Worm (Caenorhabditis elegans) whole organism, late embryonic: ENCODE results near the gene M03A1.8.
A peak's percentile ranks its signal among the peaks of the same experiment; 100 is the strongest.

Source experiments
- C08G9.2 ChIP-seq: sonication (generic microtip); optimal IDR thresholded peaks from 2 replicates; lab custom pipeline; 2016; ENCODE audit warnings: mild to moderate bottlenecking, missing genetic modification characterization, moderate library complexity, missing compliant biosample characterization
- K09A11.1 ChIP-seq: sonication (generic microtip); optimal IDR thresholded peaks from 2 replicates; lab custom pipeline; 2017; ENCODE audit warnings: antibody characterized with exemption, mild to moderate bottlenecking, missing genetic modification characterization, missing compliant biosample characterization; ENCODE audit not compliant: insufficient read depth
- T23F11.4 ChIP-seq: fragments of 200-800 bp; sonication (Bioruptor generic); optimal IDR thresholded peaks from 2 replicates; lab custom pipeline; 2018; ENCODE audit warnings: mild to moderate bottlenecking, missing genetic modification characterization, missing compliant biosample characterization
- Y22D7AL.16 ChIP-seq: sonication (generic microtip); optimal IDR thresholded peaks from 2 replicates; lab custom pipeline; 2016; ENCODE audit warnings: missing genetic modification characterization, missing compliant biosample characterization
- ahr-1 ChIP-seq: sonication (generic microtip); optimal IDR thresholded peaks from 2 replicates; lab custom pipeline; 2016; ENCODE audit warnings: missing genetic modification characterization, missing compliant biosample characterization
- ama-1 ChIP-seq: fragments of 150-350 bp; optimal IDR thresholded peaks from 2 replicates; lab custom pipeline; 2014
- ceh-14 ChIP-seq: sonication (generic microtip); optimal IDR thresholded peaks from 2 replicates; lab custom pipeline; 2016; ENCODE audit warnings: missing genotype, missing genetic modification characterization, missing compliant biosample characterization
- ceh-18 ChIP-seq: sonication (generic microtip); optimal IDR thresholded peaks from 2 replicates; lab custom pipeline; 2016; ENCODE audit warnings: missing genetic modification characterization, missing compliant biosample characterization
- ceh-31 ChIP-seq: sonication (generic microtip); optimal IDR thresholded peaks from 2 replicates; lab custom pipeline; 2016; ENCODE audit warnings: missing genetic modification characterization, missing compliant biosample characterization
- ceh-34 ChIP-seq: sonication (generic microtip); optimal IDR thresholded peaks from 2 replicates; lab custom pipeline; 2016; ENCODE audit warnings: mild to moderate bottlenecking, missing genetic modification characterization, missing compliant biosample characterization
- ceh-48 ChIP-seq: sonication (generic microtip); optimal IDR thresholded peaks from 2 replicates; lab custom pipeline; 2016; ENCODE audit warnings: missing genetic modification characterization, inconsistent platforms, missing compliant biosample characterization
- ceh-6 ChIP-seq: fragments of 200-800 bp; sonication (Bioruptor generic); optimal IDR thresholded peaks from 2 replicates; lab custom pipeline; 2018; ENCODE audit warnings: mild to moderate bottlenecking, missing genetic modification characterization, missing compliant biosample characterization
- ceh-9 ChIP-seq: sonication (generic microtip); optimal IDR thresholded peaks from 2 replicates; lab custom pipeline; 2016; ENCODE audit warnings: mild to moderate bottlenecking, missing genetic modification characterization, inconsistent platforms, missing compliant biosample characterization
- che-1 ChIP-seq: sonication (generic microtip); optimal IDR thresholded peaks from 2 replicates; lab custom pipeline; 2016; ENCODE audit warnings: mild to moderate bottlenecking, missing genetic modification characterization, missing compliant biosample characterization
- elt-2 ChIP-seq: sonication (generic microtip); optimal IDR thresholded peaks from 2 replicates; lab custom pipeline; 2016; ENCODE audit warnings: missing genetic modification reagents, missing genetic modification characterization, missing compliant biosample characterization
- fax-1 ChIP-seq: sonication (generic microtip); optimal IDR thresholded peaks from 2 replicates; lab custom pipeline; 2016; ENCODE audit warnings: missing genotype, missing genetic modification characterization, missing compliant biosample characterization
- hlh-15 ChIP-seq: sonication (generic microtip); optimal IDR thresholded peaks from 2 replicates; lab custom pipeline; 2016; ENCODE audit warnings: missing genetic modification characterization, missing compliant biosample characterization
- hlh-30 ChIP-seq: sonication (generic microtip); optimal IDR thresholded peaks from 2 replicates; lab custom pipeline; 2017; ENCODE audit warnings: antibody characterized with exemption, missing genetic modification characterization, missing compliant biosample characterization; ENCODE audit not compliant: insufficient read depth
- hlh-6 ChIP-seq: sonication (generic microtip); optimal IDR thresholded peaks from 2 replicates; lab custom pipeline; 2016; ENCODE audit warnings: missing genotype, missing genetic modification characterization, missing compliant biosample characterization
- hlh-8 ChIP-seq: sonication (generic microtip); optimal IDR thresholded peaks from 2 replicates; lab custom pipeline; 2016; ENCODE audit warnings: missing genotype, missing genetic modification characterization, missing compliant biosample characterization
- lim-6 ChIP-seq: sonication (generic microtip); optimal IDR thresholded peaks from 2 replicates; lab custom pipeline; 2016; ENCODE audit warnings: missing genetic modification characterization, missing compliant biosample characterization
- lin-11 ChIP-seq: fragments of 200-800 bp; sonication (Bioruptor generic); optimal IDR thresholded peaks from 2 replicates; lab custom pipeline; 2018; ENCODE audit warnings: mild to moderate bottlenecking, missing genetic modification characterization, missing compliant biosample characterization
- madf-2 ChIP-seq: sonication (generic microtip); optimal IDR thresholded peaks from 2 replicates; lab custom pipeline; 2017; ENCODE audit warnings: missing genetic modification characterization, missing compliant biosample characterization
- nfya-1 ChIP-seq: sonication (generic microtip); optimal IDR thresholded peaks from 2 replicates; lab custom pipeline; 2017; ENCODE audit warnings: missing genetic modification characterization, mild to moderate bottlenecking, missing compliant biosample characterization, antibody characterized with exemption, moderate library complexity
- npax-4 ChIP-seq: sonication (generic microtip); optimal IDR thresholded peaks from 2 replicates; lab custom pipeline; 2016; ENCODE audit warnings: missing genetic modification characterization, missing compliant biosample characterization
- pag-3 ChIP-seq: sonication (generic microtip); optimal IDR thresholded peaks from 2 replicates; lab custom pipeline; 2016; ENCODE audit warnings: missing compliant biosample characterization, missing genetic modification characterization, borderline replicate concordance
- pha-2 ChIP-seq: sonication (generic microtip); optimal IDR thresholded peaks from 2 replicates; lab custom pipeline; 2017; ENCODE audit warnings: mild to moderate bottlenecking, missing genetic modification characterization, missing compliant biosample characterization
- pqm-1 ChIP-seq: sonication (generic microtip); optimal IDR thresholded peaks from 2 replicates; lab custom pipeline; 2016; ENCODE audit warnings: missing genetic modification characterization, missing compliant biosample characterization
- ref-2 ChIP-seq: sonication (generic microtip); optimal IDR thresholded peaks from 2 replicates; lab custom pipeline; 2016; ENCODE audit warnings: missing genetic modification characterization, missing compliant biosample characterization
- sdc-2 ChIP-seq: sonication (generic microtip); optimal IDR thresholded peaks from 2 replicates; lab custom pipeline; 2016; ENCODE audit warnings: missing genotype, missing genetic modification characterization, missing compliant biosample characterization
- sox-4 ChIP-seq: sonication (generic microtip); optimal IDR thresholded peaks from 2 replicates; lab custom pipeline; 2017; ENCODE audit warnings: mild to moderate bottlenecking, missing genetic modification characterization, inconsistent platforms, missing compliant biosample characterization
- tbx-2 ChIP-seq: sonication (generic microtip); optimal IDR thresholded peaks from 2 replicates; lab custom pipeline; 2016; ENCODE audit warnings: missing genetic modification characterization, missing compliant biosample characterization
- unc-86 ChIP-seq: sonication (generic microtip); optimal IDR thresholded peaks from 2 replicates; lab custom pipeline; 2016; ENCODE audit warnings: missing genetic modification characterization, missing compliant biosample characterization

M03A1.8 gene

DNA sequence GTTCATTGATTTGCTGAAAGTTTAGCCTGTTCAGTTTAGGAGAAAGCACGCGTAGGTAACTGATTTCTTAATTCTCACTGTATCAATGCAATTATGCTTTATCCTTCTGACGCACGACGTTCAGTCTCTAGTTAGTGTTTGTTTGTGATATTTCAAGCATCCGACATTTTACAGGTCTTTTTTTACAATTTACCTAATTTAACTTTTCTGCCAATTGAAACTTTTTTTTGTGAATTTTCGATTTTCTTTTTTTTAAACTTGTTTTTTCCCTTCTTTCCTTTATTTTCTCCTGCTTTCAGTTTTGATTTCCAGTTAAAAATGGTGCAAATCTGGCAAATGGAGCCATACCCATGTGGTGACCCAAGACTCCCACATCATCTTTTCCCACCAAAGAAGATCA lies 9.4 kb upstream of the M03A1.8 start, which contains the start of gene K07E1.1:
K07E1.1 (plus strand) TSS at position 301 of the 400 bp plus-strand sequence.
- TF ChIP-seq ceh-31, result no peak
- no peak for TF ChIP-seq ceh-18 (tag; lab: Kevin White, UChicago)
- TF ChIP-seq fax-1 (tag; lab: Kevin White, UChicago), result no peak
- no peak for TF ChIP-seq ceh-14 (tag; lab: Kevin White, UChicago)
- no peak for TF ChIP-seq unc-86 (tag; lab: Kevin White, UChicago)
- TF ChIP-seq ceh-48 (tag; lab: Kevin White, UChicago), result no peak
- TF ChIP-seq npax-4 (tag; lab: Kevin White, UChicago), result no peak
- TF ChIP-seq pha-2, result no peak
- no peak for TF ChIP-seq lin-11 (tag; lab: Kevin White, UChicago)
- TF ChIP-seq sox-4 (tag; lab: Kevin White, UChicago), result no peak
- no peak for TF ChIP-seq Y22D7AL.16 (tag; lab: Kevin White, UChicago)
- no peak for TF ChIP-seq ama-1 (lab: Kevin White, UChicago)

- TF ChIP-seq lin-11 (tag; lab: Kevin White, UChicago) (no peak), elt-2 (tag; lab: Kevin White, UChicago) (peak; percentile 59)
Observed at ce11 chrII:4552088-4552487, 8.0 kb upstream of the M03A1.8 start.

DNA sequence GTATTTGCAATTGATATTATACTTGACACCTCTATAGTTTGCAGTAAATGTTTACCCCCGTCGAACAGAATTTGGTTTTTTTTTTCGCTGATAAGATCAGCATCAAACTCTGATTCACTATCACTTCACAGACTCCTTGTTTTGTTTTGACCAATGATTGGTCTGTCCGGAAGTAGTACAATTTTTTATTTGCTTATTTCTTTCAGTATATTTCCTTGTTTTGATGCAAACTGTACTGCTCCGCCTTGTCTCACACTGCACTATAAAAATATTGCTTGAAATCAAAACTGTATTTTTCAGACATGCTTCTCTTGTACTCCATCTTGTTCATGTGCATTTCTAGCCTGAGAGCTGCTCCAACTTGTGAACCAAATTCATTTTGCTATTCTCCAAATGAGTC lies 2.6 kb upstream of the M03A1.8 start, which contains the start of gene M03A1.3:
M03A1.3 (plus strand) TSS at position 301 of the 400 bp plus-strand sequence.
- TF ChIP-seq ceh-6, result no peak
- TF ChIP-seq pqm-1 (tag; lab: Kevin White, UChicago), result no peak

DNA sequence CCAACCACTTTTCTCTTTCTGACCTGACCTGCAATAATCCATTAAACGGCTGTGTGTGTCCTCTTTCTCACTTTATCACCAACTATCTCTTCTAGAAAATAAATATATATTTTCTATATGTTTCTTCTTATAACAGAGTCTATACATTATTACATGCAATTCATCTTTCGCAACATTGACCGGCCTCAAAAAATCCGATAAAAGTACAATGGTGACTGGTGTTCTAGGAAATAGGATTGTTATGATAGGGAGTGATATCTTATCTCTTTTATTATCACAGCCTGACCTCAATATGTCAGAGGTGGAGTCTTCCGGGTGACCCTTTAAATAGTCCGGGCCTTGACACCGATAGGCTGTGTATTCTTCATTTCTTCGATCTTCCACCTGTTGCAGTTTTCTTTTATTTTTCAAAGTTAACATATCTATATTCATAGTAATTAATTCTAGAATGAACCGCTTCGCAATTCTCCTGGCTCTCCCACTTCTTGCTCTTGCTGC lies 2.4 kb downstream of the M03A1.8 start, which contains the start of gene dao-2:
dao-2 (plus strand) TSS at position 448 of the 498 bp plus-strand sequence.
- TF ChIP-seq K09A11.1 (tag; lab: Kevin White, UChicago) (no peak), ceh-14 (tag; lab: Kevin White, UChicago) (no peak), hlh-15 (no peak), lim-6 (no peak), pha-2 (no peak), elt-2 (tag; lab: Kevin White, UChicago) (peak; percentile 95)

- TF ChIP-seq nfya-1 (tag; lab: Kevin White, UChicago), result no peak
- peak; percentile 71 for TF ChIP-seq elt-2 (tag; lab: Kevin White, UChicago)
Observed at ce11 chrII:4565205-4565604, 5.1 kb downstream of the M03A1.8 start.

DNA sequence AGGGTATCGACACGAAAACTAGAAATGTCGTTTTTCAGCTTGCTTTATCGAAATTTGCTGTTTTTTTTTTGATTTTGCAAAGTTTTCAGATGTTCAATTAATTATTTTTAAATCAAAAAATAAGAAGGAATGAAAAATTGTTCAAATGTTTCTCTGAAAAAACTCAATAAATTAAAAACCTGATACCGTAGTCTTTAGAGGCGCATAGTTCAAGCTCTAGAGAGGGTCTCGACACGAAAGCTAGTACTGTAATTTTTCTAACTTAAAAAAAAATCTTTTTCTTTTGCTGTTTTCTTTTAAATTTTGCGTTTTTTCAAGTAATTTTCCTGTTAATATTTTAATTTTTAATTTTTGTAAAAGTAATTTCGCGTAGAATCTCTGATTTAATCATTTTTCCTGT lies 6.1 kb downstream of the M03A1.8 start:
- no peak for TF ChIP-seq ahr-1 (tag; lab: Kevin White, UChicago)
- TF ChIP-seq sox-4 (tag; lab: Kevin White, UChicago), result no peak
- no peak for TF ChIP-seq che-1
- no peak for TF ChIP-seq npax-4 (tag; lab: Kevin White, UChicago)
- TF ChIP-seq T23F11.4 (GFP tag; lab: Kevin White, UChicago), result no peak
- TF ChIP-seq pag-3 (tag; lab: Kevin White, UChicago), result no peak
- no peak for TF ChIP-seq ceh-14 (tag; lab: Kevin White, UChicago)
- TF ChIP-seq hlh-30 (tag; lab: Kevin White, UChicago), result no peak
- no peak for TF ChIP-seq sdc-2 (tag; lab: Kevin White, UChicago)
- TF ChIP-seq ceh-48 (tag; lab: Kevin White, UChicago), result no peak

ce11 chrII:4571112-4571511 lies 11.0 kb downstream of the M03A1.8 start:
- TF ChIP-seq ceh-9 (tag; lab: Kevin White, UChicago) (no peak), ceh-34 (tag; lab: Kevin White, UChicago) (peak; percentile 1), tbx-2 (peak; percentile 11), T23F11.4 (GFP tag; lab: Kevin White, UChicago) (no peak), C08G9.2 (tag; lab: Kevin White, UChicago) (peak; percentile 2), ceh-31 (peak; percentile 38), madf-2 (tag; lab: Kevin White, UChicago) (no peak), hlh-8 (tag; lab: Kevin White, UChicago) (no peak), ref-2 (peak; percentile 1), elt-2 (tag; lab: Kevin White, UChicago) (peak; percentile 33), unc-86 (tag; lab: Kevin White, UChicago) (peak; percentile 20), hlh-6 (tag; lab: Kevin White, UChicago) (no peak), nfya-1 (tag; lab: Kevin White, UChicago) (peak; percentile 23)
- TF ChIP-seq, all 69 proteins: peak for 8
